Fruit fly (Drosophila melanogaster): Measurements from ENCODE around the gene CG42682.
"Not testable (repeated sequence)": the region's sequence is repeated elsewhere in the genome, so short reads cannot be mapped to it uniquely, and the experiment has no call there.

CG42682 gene

DNA sequence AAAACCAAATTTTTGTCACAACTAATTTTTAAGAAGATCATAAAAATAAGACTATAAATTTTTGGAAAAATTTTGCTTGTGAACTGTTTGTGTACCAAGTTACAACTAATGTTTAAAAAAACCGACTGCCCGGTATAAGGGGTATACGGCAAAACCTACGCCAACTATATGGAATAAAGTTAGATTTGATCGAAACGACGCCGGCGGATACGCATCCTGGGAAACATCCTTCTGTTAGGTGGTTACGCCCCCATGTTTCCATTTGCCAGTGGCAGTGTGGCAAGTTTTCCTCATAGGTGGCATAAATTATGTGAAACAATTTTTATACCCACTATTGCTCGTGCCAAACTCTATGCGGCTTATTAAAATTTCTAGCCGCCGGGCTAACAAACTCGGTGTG, 41.5 kb downstream of the CG42682 start, which contains the start of gene ProtB:
Gene ProtB, minus strand, starts transcription at position 101 of the 400 bp plus-strand sequence.
- not testable (repeated sequence) for TF ChIP-seq CG11617 (GFP tag; optimal IDR thresholded peaks at IDR 0.05); CG14711 (tag; optimal IDR thresholded peaks at IDR 0.05); CG1620 (GFP tag; optimal IDR thresholded peaks at IDR 0.05)

DNA sequence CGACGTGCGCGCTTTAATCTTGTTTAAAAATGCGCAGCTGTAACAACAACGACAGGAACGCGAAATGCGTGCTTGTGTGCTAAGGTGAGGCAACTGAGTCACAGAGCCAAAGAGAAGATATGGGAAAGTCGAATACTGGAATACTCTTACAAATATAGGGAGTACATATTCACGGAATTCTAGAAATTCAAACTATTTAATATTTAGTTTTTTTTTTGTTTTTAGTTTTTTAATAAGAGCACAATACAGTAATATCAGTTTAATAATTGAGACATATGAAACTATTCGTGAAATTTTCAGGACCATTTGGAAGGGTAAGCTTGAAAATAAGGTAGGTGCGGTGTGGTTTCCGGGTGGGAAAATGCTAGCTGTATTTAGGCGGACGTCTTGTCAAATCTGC, 45.4 kb downstream of the CG42682 start:
- TF ChIP-seq CG12768 (GFP tag; optimal IDR thresholded peaks at IDR 0.05) (no peak), CG14711 (tag; optimal IDR thresholded peaks at IDR 0.05) (no peak), Hr96 (GFP tag; optimal IDR thresholded peaks at IDR 0.05) (no peak), tj (GFP tag; optimal IDR thresholded peaks at IDR 0.05) (no peak), CG33017 (tag; optimal IDR thresholded peaks at IDR 0.05) (no peak), CG1620 (GFP tag; optimal IDR thresholded peaks at IDR 0.05) (no peak), CG7045 (GFP tag; optimal IDR thresholded peaks at IDR 0.05) (no peak), cnc (optimal IDR thresholded peaks at IDR 0.05) (no peak), cic (GFP tag; optimal IDR thresholded peaks at IDR 0.05) (no peak), bab1 (GFP tag; optimal IDR thresholded peaks at IDR 0.05) (no peak)

All from whole organism, adult.